Fruit fly (Drosophila melanogaster): ENCODE measurements around the gene Srp9.
A peak's percentile ranks its signal among the peaks of the same experiment; 100 is the strongest.

Srp9 gene

dm6 chr3L:7970442-7970841 lies 34.3 kb downstream of the Srp9 start, which contains the start of gene RNaseX25:
TSS of gene RNaseX25 (plus strand) at chr3L:7970588.
- TF ChIP-seq tj (GFP tag; optimal IDR thresholded peaks at IDR 0.05) (peak; percentile 93), pad (GFP tag; optimal IDR thresholded peaks at IDR 0.05) (no peak), Crg-1 (GFP tag; optimal IDR thresholded peaks at IDR 0.05) (no peak), bab1 (GFP tag; optimal IDR thresholded peaks at IDR 0.05) (peak; percentile 60)

DNA sequence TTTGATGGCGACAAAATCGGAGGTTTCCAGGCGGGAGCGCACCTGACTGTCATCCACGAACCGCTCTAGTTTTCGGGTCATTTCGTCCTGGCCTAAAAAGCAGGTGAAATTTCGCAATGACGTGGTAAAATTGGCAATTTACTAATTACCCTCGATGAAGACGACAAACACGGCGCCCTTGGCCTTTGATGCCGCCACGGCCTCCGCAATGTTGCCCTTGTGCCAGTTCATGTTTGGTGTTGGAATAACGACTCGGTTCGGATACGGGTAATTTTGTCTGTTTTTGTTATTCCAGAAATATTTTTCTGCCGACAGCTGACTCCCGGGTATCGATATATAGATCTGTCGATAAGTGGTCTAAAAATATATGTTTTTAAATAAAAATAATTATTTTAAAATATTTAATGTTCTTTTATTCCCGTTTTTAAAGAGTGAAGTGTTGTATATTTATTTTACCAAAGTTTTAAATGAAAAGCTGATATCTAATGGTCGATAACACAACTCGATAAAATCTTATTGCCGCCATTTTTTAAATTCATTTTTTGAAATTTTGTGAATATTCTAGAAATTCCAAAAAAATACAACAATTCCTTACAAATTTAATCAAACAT lies 38.6 kb downstream of the Srp9 start, which contains the start of gene CG8042:
CG8042 (minus strand) TSS at position 321 of the 611 bp plus-strand sequence.
- TF ChIP-seq CG11617 (GFP tag; optimal IDR thresholded peaks at IDR 0.05) (no peak), cnc (optimal IDR thresholded peaks at IDR 0.05) (peak in 1 of 2 experiments; percentile 63), bab1 (GFP tag; optimal IDR thresholded peaks at IDR 0.05) (peak; percentile 25)

DNA sequence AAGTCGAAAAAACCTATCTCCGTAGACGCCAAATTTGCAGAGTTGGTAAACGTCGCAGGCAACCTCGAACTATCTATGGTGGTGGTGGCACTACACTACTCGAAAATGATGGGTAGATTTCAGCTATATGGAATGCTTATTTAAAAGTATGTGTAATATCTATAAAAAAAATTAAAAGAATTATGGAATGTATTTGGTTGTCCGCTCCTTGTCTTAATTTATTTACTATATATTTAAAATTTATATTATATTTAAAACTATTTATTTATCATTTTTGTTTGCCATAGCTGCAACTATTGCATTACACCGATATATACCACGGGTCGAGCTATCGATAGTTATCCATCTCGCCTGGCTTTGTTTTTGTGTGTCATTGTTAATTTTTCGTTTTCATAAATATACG lies 39.9 kb downstream of the Srp9 start, which contains the start of the genes HP4 and CG8209:
HP4 (minus strand) TSS at position 74 of the 403 bp plus-strand sequence.
CG8209 (plus strand) TSS at position 326 of the 403 bp plus-strand sequence.
- TF ChIP-seq CG1620 (GFP tag; optimal IDR thresholded peaks at IDR 0.05) = peak; percentile 72
- TF ChIP-seq Mnt (GFP tag; optimal IDR thresholded peaks at IDR 0.05) = peak; percentile 71
- TF ChIP-seq CG14711 (tag; optimal IDR thresholded peaks at IDR 0.05) = peak; percentile 83
- peak; percentile 78 for TF ChIP-seq pad (GFP tag; optimal IDR thresholded peaks at IDR 0.05)
- peak; percentile 79 for TF ChIP-seq CG7045 (GFP tag; optimal IDR thresholded peaks at IDR 0.05)
- peak; percentile 37 for TF ChIP-seq cic (GFP tag; optimal IDR thresholded peaks at IDR 0.05)
- TF ChIP-seq tj (GFP tag; optimal IDR thresholded peaks at IDR 0.05) = peak; percentile 66
- TF ChIP-seq Clk (GFP tag; optimal IDR thresholded peaks at IDR 0.05) = peak; percentile 75
- peak; percentile 85 for TF ChIP-seq CG12768 (GFP tag; optimal IDR thresholded peaks at IDR 0.05)
- TF ChIP-seq CG11617 (GFP tag; optimal IDR thresholded peaks at IDR 0.05) = peak; percentile 86
- TF ChIP-seq CG33017 (tag; optimal IDR thresholded peaks at IDR 0.05) = peak; percentile 81
- TF ChIP-seq CG7101 (tag; optimal IDR thresholded peaks at IDR 0.05) = peak; percentile 90
- no peak for TF ChIP-seq CG5204 (GFP tag; optimal IDR thresholded peaks at IDR 0.05)
- TF ChIP-seq Crg-1 (GFP tag; optimal IDR thresholded peaks at IDR 0.05) = peak; percentile 76
- TF ChIP-seq kay (GFP tag; ENCODE audit: borderline replicate concordance) = no peak
- TF ChIP-seq toe (GFP tag; optimal IDR thresholded peaks at IDR 0.05) = no peak
- TF ChIP-seq Hr96 (GFP tag; optimal IDR thresholded peaks at IDR 0.05) = no peak
- peak; percentile 82 for TF ChIP-seq ovo (GFP tag; optimal IDR thresholded peaks at IDR 0.05)
- peak; percentile 85 for TF ChIP-seq bab1 (GFP tag; optimal IDR thresholded peaks at IDR 0.05)
- no peak for TF ChIP-seq cnc (optimal IDR thresholded peaks at IDR 0.05)

DNA sequence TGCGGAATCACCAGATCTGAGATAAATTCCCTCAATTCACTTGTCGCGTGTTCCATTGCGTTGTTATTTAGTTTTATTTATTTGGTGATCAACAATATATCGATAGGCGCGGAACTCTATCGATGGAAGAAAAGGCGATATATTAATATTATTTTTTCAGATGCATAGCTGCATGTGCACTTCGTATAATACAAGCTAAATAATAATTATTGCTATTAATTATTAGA lies 42.3 kb downstream of the Srp9 start, which contains the start of gene Pop4:
Pop4 (minus strand) TSS at position 101 of the 227 bp plus-strand sequence.
- TF ChIP-seq toe (GFP tag; optimal IDR thresholded peaks at IDR 0.05) (no peak), Clk (GFP tag; optimal IDR thresholded peaks at IDR 0.05) (no peak), CG12768 (GFP tag; optimal IDR thresholded peaks at IDR 0.05) (no peak), bab1 (GFP tag; optimal IDR thresholded peaks at IDR 0.05) (no peak), CG1620 (GFP tag; optimal IDR thresholded peaks at IDR 0.05) (no peak), pad (GFP tag; optimal IDR thresholded peaks at IDR 0.05) (no peak), tj (GFP tag; optimal IDR thresholded peaks at IDR 0.05) (no peak), Mnt (GFP tag; optimal IDR thresholded peaks at IDR 0.05) (no peak), kay (GFP tag; ENCODE audit: borderline replicate concordance) (no peak), CG14711 (tag; optimal IDR thresholded peaks at IDR 0.05) (no peak), CG11617 (GFP tag; optimal IDR thresholded peaks at IDR 0.05) (no peak), CG33017 (tag; optimal IDR thresholded peaks at IDR 0.05) (no peak), Hr96 (GFP tag; optimal IDR thresholded peaks at IDR 0.05) (no peak), CG7045 (GFP tag; optimal IDR thresholded peaks at IDR 0.05) (no peak), CG7101 (tag; optimal IDR thresholded peaks at IDR 0.05) (no peak), cic (GFP tag; optimal IDR thresholded peaks at IDR 0.05) (no peak), ovo (GFP tag; optimal IDR thresholded peaks at IDR 0.05) (no peak), CG5204 (GFP tag; optimal IDR thresholded peaks at IDR 0.05) (no peak)

- no peak for TF ChIP-seq kay (GFP tag; ENCODE audit: borderline replicate concordance)
- TF ChIP-seq tj (GFP tag; optimal IDR thresholded peaks at IDR 0.05) = peak; percentile 54
- peak; percentile 69 for TF ChIP-seq cic (GFP tag; optimal IDR thresholded peaks at IDR 0.05)
- no peak for TF ChIP-seq CG1620 (GFP tag; optimal IDR thresholded peaks at IDR 0.05)
- TF ChIP-seq Clk (GFP tag; optimal IDR thresholded peaks at IDR 0.05) = no peak
- no peak for TF ChIP-seq ovo (GFP tag; optimal IDR thresholded peaks at IDR 0.05)
- no peak for TF ChIP-seq CG7045 (GFP tag; optimal IDR thresholded peaks at IDR 0.05)
- peak; percentile 37 for TF ChIP-seq CG33017 (tag; optimal IDR thresholded peaks at IDR 0.05)
- no peak for TF ChIP-seq Hr96 (GFP tag; optimal IDR thresholded peaks at IDR 0.05)
- TF ChIP-seq CG5204 (GFP tag; optimal IDR thresholded peaks at IDR 0.05) = no peak
- no peak for TF ChIP-seq CG7101 (tag; optimal IDR thresholded peaks at IDR 0.05)
- peak; percentile 9 for TF ChIP-seq pad (GFP tag; optimal IDR thresholded peaks at IDR 0.05)
- TF ChIP-seq CG12768 (GFP tag; optimal IDR thresholded peaks at IDR 0.05) = peak; percentile 59
- peak; percentile 65 for TF ChIP-seq Mnt (GFP tag; optimal IDR thresholded peaks at IDR 0.05)
- TF ChIP-seq bab1 (GFP tag; optimal IDR thresholded peaks at IDR 0.05) = peak; percentile 69
- TF ChIP-seq CG11617 (GFP tag; optimal IDR thresholded peaks at IDR 0.05) = no peak
- TF ChIP-seq toe (GFP tag; optimal IDR thresholded peaks at IDR 0.05) = peak; percentile 55
- no peak for TF ChIP-seq cnc (optimal IDR thresholded peaks at IDR 0.05)
- peak; percentile 15 for TF ChIP-seq CG14711 (tag; optimal IDR thresholded peaks at IDR 0.05)
- no peak for TF ChIP-seq Crg-1 (GFP tag; optimal IDR thresholded peaks at IDR 0.05)
Measured at dm6 chr3L:7978777-7979649, 42.8 kb downstream of the Srp9 start, which contains the start of gene nmo. TSS of gene nmo (plus strand) at chr3L:7979046.

Measured in whole organism, adult.